Fruit fly (Drosophila melanogaster) whole organism, embryonic: ENCODE data around the gene CG4896.

Experiments used
- Atf3 ChIP-seq: fragments of 200-800 bp; sonication (Bioruptor generic); optimal IDR thresholded peaks from 3 replicates; lab custom pipeline; 2016; ENCODE audit warnings: missing biosample characterization, missing genetic modification characterization
- Atf6 ChIP-seq: fragments of 200-800 bp; sonication (Bioruptor generic); IDR thresholded peaks from 2 replicates; pipeline ENCODE4 v1.3.6; 2022; ENCODE audit warnings: missing biosample characterization, missing genetic modification characterization
- Bdp1 ChIP-seq: fragments of 200-800 bp; sonication (Bioruptor generic); optimal IDR thresholded peaks from 3 replicates; lab custom pipeline; 2016; ENCODE audit warnings: missing biosample characterization, missing genetic modification characterization
- CG10274 ChIP-seq: fragments of 200-800 bp; sonication (Bioruptor generic); optimal IDR thresholded peaks from 3 replicates; lab custom pipeline; 2017; ENCODE audit warnings: missing biosample characterization, mild to moderate bottlenecking, missing genetic modification characterization
- CG11560 ChIP-seq: fragments of 200-800 bp; sonication (Bioruptor generic); IDR thresholded peaks from 3 replicates; pipeline ENCODE4 v1.3.6; 2022; ENCODE audit warnings: missing biosample characterization, missing genetic modification characterization
- CG12104 ChIP-seq: fragments of 200-800 bp; sonication (Bioruptor generic); optimal IDR thresholded peaks from 3 replicates; lab custom pipeline; 2016; ENCODE audit warnings: missing biosample characterization, missing genetic modification characterization
- CG13287 ChIP-seq: fragments of 200-800 bp; sonication (Bioruptor generic); IDR thresholded peaks from 2 replicates; pipeline ENCODE4 v1.3.6; 2022; ENCODE audit warnings: missing biosample characterization, missing genetic modification characterization; ENCODE audit not compliant: partially characterized antibody
- CG14710 ChIP-seq: fragments of 200-800 bp; sonication (Bioruptor generic); optimal IDR thresholded peaks from 3 replicates; lab custom pipeline; 2019; ENCODE audit warnings: missing biosample characterization, mild to moderate bottlenecking, missing genetic modification characterization, moderate library complexity
- CG15011 ChIP-seq: fragments of 200-800 bp; sonication (Bioruptor generic); optimal IDR thresholded peaks from 3 replicates; lab custom pipeline; 2018; ENCODE audit warnings: missing biosample characterization, mild to moderate bottlenecking, missing genetic modification characterization
- CG1529 ChIP-seq: fragments of 200-800 bp; sonication (Bioruptor generic); optimal IDR thresholded peaks from 3 replicates; lab custom pipeline; 2018; ENCODE audit warnings: missing biosample characterization, missing genetic modification characterization
- CG16813 ChIP-seq: fragments of 200-800 bp; sonication (Bioruptor generic); IDR thresholded peaks from 3 replicates; pipeline ENCODE4 v1.3.6; 2022; ENCODE audit warnings: missing biosample characterization, missing genetic modification characterization; ENCODE audit not compliant: partially characterized antibody
- CG16863 ChIP-seq: fragments of 200-800 bp; sonication (Bioruptor generic); optimal IDR thresholded peaks from 3 replicates; lab custom pipeline; 2016; ENCODE audit warnings: missing biosample characterization, missing genetic modification characterization
- CG30431 ChIP-seq: fragments of 200-800 bp; sonication (Bioruptor generic); optimal IDR thresholded peaks from 2 replicates; lab custom pipeline; 2017; ENCODE audit warnings: missing biosample characterization, missing genetic modification characterization
- CG3281 ChIP-seq: fragments of 200-800 bp; sonication (Bioruptor generic); optimal IDR thresholded peaks from 3 replicates; lab custom pipeline; 2017; ENCODE audit warnings: missing biosample characterization, mild to moderate bottlenecking, missing genetic modification characterization
- CG4820 ChIP-seq: fragments of 200-800 bp; sonication (Bioruptor generic); optimal IDR thresholded peaks from 3 replicates; lab custom pipeline; 2016; ENCODE audit warnings: missing biosample characterization, missing genetic modification characterization
- CG5953 ChIP-seq: fragments of 200-800 bp; sonication (Bioruptor generic); IDR thresholded peaks from 2 replicates; pipeline ENCODE4 v1.3.6; 2022; ENCODE audit warnings: missing biosample characterization, missing genetic modification characterization
- CG6689 ChIP-seq: fragments of 200-800 bp; sonication (Bioruptor generic); IDR thresholded peaks from 2 replicates; pipeline ENCODE4 v1.3.6; 2022; ENCODE audit warnings: missing biosample characterization, missing genetic modification characterization
- CG6765 ChIP-seq: fragments of 200-800 bp; sonication (Bioruptor generic); optimal IDR thresholded peaks from 3 replicates; lab custom pipeline; 2017; ENCODE audit warnings: missing biosample characterization, mild to moderate bottlenecking, missing genetic modification characterization
- CG7745 ChIP-seq: fragments of 200-800 bp; sonication (Bioruptor generic); optimal IDR thresholded peaks from 2 replicates; lab custom pipeline; 2018; ENCODE audit warnings: missing biosample characterization, mild to moderate bottlenecking, missing genetic modification characterization, moderate library complexity
- CG7963 ChIP-seq: fragments of 200-800 bp; sonication (Bioruptor generic); IDR thresholded peaks from 3 replicates; pipeline ENCODE4 v1.3.6; 2022; ENCODE audit warnings: missing biosample characterization, missing genetic modification characterization; ENCODE audit not compliant: partially characterized antibody
- CG8089 ChIP-seq: fragments of 200-800 bp; sonication (Bioruptor generic); optimal IDR thresholded peaks from 3 replicates; lab custom pipeline; 2016; ENCODE audit warnings: missing biosample characterization, missing genetic modification characterization
- CG9797 ChIP-seq: fragments of 200-800 bp; sonication (Bioruptor generic); optimal IDR thresholded peaks from 3 replicates; lab custom pipeline; 2018; ENCODE audit warnings: missing biosample characterization, mild to moderate bottlenecking, missing genetic modification characterization
- CG9932 ChIP-seq: fragments of 200-800 bp; sonication (Bioruptor generic); IDR thresholded peaks from 2 replicates; pipeline ENCODE4 v1.3.6; 2022; ENCODE audit warnings: missing biosample characterization, missing genetic modification characterization
- Dek ChIP-seq: fragments of 200-800 bp; sonication (Bioruptor generic); optimal IDR thresholded peaks from 3 replicates; lab custom pipeline; 2019; ENCODE audit warnings: missing biosample characterization, mild to moderate bottlenecking, missing genetic modification characterization, moderate library complexity
- Dp ChIP-seq: fragments of 200-800 bp; sonication (Bioruptor generic); optimal IDR thresholded peaks from 2 replicates; lab custom pipeline; 2018; ENCODE audit warnings: missing biosample characterization, mild to moderate bottlenecking, missing genetic modification characterization, moderate library complexity
- Ets65A ChIP-seq: fragments of 200-800 bp; sonication (Bioruptor generic); peaks from one replicate; lab custom pipeline; 2016; ENCODE audit warnings: missing biosample characterization, missing genetic modification characterization
- HHEX ChIP-seq: fragments of 200-800 bp; sonication (Bioruptor generic); optimal IDR thresholded peaks from 3 replicates; lab custom pipeline; 2017; ENCODE audit warnings: missing biosample characterization, mild to moderate bottlenecking, missing genetic modification characterization, missing genetic modification reagents
- HLHmδ ChIP-seq: fragments of 200-800 bp; sonication (Bioruptor generic); optimal IDR thresholded peaks from 2 replicates; lab custom pipeline; 2018; ENCODE audit warnings: missing biosample characterization, mild to moderate bottlenecking, missing genetic modification characterization, moderate library complexity
- Hand ChIP-seq: fragments of 200-800 bp; sonication (Bioruptor generic); optimal IDR thresholded peaks from 2 replicates; lab custom pipeline; 2017; ENCODE audit warnings: mild to moderate bottlenecking, missing biosample characterization, missing genetic modification reagents, missing genetic modification characterization
- Lim3 ChIP-seq: fragments of 200-800 bp; sonication (Bioruptor generic); IDR thresholded peaks from 2 replicates; pipeline ENCODE4 v1.3.6; 2022; ENCODE audit warnings: missing biosample characterization, missing genetic modification characterization
- Neu2 ChIP-seq: fragments of 200-800 bp; sonication (Bioruptor generic); optimal IDR thresholded peaks from 3 replicates; lab custom pipeline; 2016; ENCODE audit warnings: missing biosample characterization, missing genetic modification characterization, borderline replicate concordance
- Spps ChIP-seq: fragments of 200-800 bp; sonication (Bioruptor generic); optimal IDR thresholded peaks from 2 replicates; lab custom pipeline; 2018; ENCODE audit warnings: missing biosample characterization, mild to moderate bottlenecking, missing genetic modification characterization
- Xrp1 ChIP-seq: fragments of 200-800 bp; sonication (Bioruptor generic); IDR thresholded peaks from 2 replicates; pipeline ENCODE4 v1.3.6; 2022; ENCODE audit warnings: missing biosample characterization, missing genetic modification characterization
- az2 ChIP-seq: fragments of 200-800 bp; sonication (Bioruptor generic); optimal IDR thresholded peaks from 3 replicates; lab custom pipeline; 2016; ENCODE audit warnings: missing biosample characterization, missing genetic modification characterization
- bab2 ChIP-seq: fragments of 200-800 bp; sonication (Bioruptor generic); optimal IDR thresholded peaks from 2 replicates; lab custom pipeline; 2016; ENCODE audit warnings: missing biosample characterization, missing genetic modification characterization
- bbx ChIP-seq: fragments of 200-800 bp; sonication (Bioruptor generic); IDR thresholded peaks from 2 replicates; pipeline ENCODE4 v1.3.6; 2022; ENCODE audit warnings: missing biosample characterization, missing genetic modification characterization; ENCODE audit not compliant: partially characterized antibody
- bcd ChIP-seq: fragments of 200-800 bp; sonication (Bioruptor generic); optimal IDR thresholded peaks from 2 replicates; lab custom pipeline; 2017; ENCODE audit warnings: missing biosample characterization, mild to moderate bottlenecking, missing genetic modification characterization
- caup ChIP-seq: fragments of 200-800 bp; sonication (Bioruptor generic); optimal IDR thresholded peaks from 3 replicates; lab custom pipeline; 2017; ENCODE audit warnings: missing biosample characterization, mild to moderate bottlenecking, missing genetic modification characterization, moderate library complexity; ENCODE audit not compliant: severe bottlenecking
- crp ChIP-seq, 2 experiments: fragments of 200-800 bp; sonication (Bioruptor generic); optimal IDR thresholded peaks; 2 replicates in 1 of 2; 3 replicates in 1 of 2; lab custom pipeline; 2017; ENCODE audit warnings: missing biosample characterization in 2 of 2, missing genetic modification characterization in 2 of 2, mild to moderate bottlenecking in 1 of 2, moderate library complexity in 1 of 2
- cwo ChIP-seq: fragments of 200-800 bp; sonication (Bioruptor generic); optimal IDR thresholded peaks from 3 replicates; lab custom pipeline; 2017; ENCODE audit warnings: missing biosample characterization, missing genetic modification characterization, mild to moderate bottlenecking, moderate library complexity, missing genetic modification reagents
- eve ChIP-seq, 2 experiments: fragments of >200 bp; optimal IDR thresholded peaks; 2 replicates each; lab custom pipeline; 2017; ENCODE audit warnings: missing biosample characterization in 2 of 2, missing genetic modification characterization in 2 of 2
- jing ChIP-seq: fragments of 200-800 bp; sonication (Bioruptor generic); optimal IDR thresholded peaks from 2 replicates; lab custom pipeline; 2018; ENCODE audit warnings: missing biosample characterization, mild to moderate bottlenecking, missing genetic modification characterization
- maf-S ChIP-seq: fragments of 200-800 bp; sonication (Bioruptor generic); optimal IDR thresholded peaks from 2 replicates; lab custom pipeline; 2016; ENCODE audit warnings: missing biosample characterization, missing genetic modification characterization
- mirr ChIP-seq: fragments of 200-800 bp; sonication (Bioruptor generic); optimal IDR thresholded peaks from 3 replicates; lab custom pipeline; 2018; ENCODE audit warnings: missing biosample characterization, mild to moderate bottlenecking, missing genetic modification characterization
- pzg ChIP-seq: fragments of 200-800 bp; sonication (Bioruptor generic); optimal IDR thresholded peaks from 3 replicates; lab custom pipeline; 2018; ENCODE audit warnings: missing biosample characterization, mild to moderate bottlenecking, missing genetic modification characterization, moderate library complexity
- repo ChIP-seq: fragments of 200-800 bp; sonication (Bioruptor generic); optimal IDR thresholded peaks from 2 replicates; lab custom pipeline; 2016; ENCODE audit warnings: missing biosample characterization, missing genetic modification characterization
- scrt ChIP-seq: fragments of 200-800 bp; sonication (Bioruptor generic); optimal IDR thresholded peaks from 2 replicates; lab custom pipeline; 2018; ENCODE audit warnings: missing biosample characterization, mild to moderate bottlenecking, missing genetic modification characterization, moderate library complexity
- sr ChIP-seq: fragments of 200-800 bp; sonication (Bioruptor generic); IDR thresholded peaks from 3 replicates; pipeline ENCODE4 v1.3.6; 2022; ENCODE audit warnings: missing biosample characterization, missing genetic modification characterization
- stc ChIP-seq: fragments of 200-800 bp; sonication (Bioruptor generic); IDR thresholded peaks from 2 replicates; pipeline ENCODE4 v1.3.6; 2022; ENCODE audit warnings: missing biosample characterization, missing genetic modification characterization
- ttk ChIP-seq: fragments of 200-800 bp; sonication (Bioruptor generic); IDR thresholded peaks from 2 replicates; pipeline ENCODE4 v2.1.2; 2022; ENCODE audit warnings: missing biosample characterization, missing genetic modification characterization
- usp ChIP-seq: fragments of >200 bp; optimal IDR thresholded peaks from 2 replicates; lab custom pipeline; 2017; ENCODE audit warnings: missing biosample characterization, missing genetic modification characterization
- yki ChIP-seq: fragments of >200 bp; optimal IDR thresholded peaks from 3 replicates; lab custom pipeline; 2018

The CG4896 gene

DNA sequence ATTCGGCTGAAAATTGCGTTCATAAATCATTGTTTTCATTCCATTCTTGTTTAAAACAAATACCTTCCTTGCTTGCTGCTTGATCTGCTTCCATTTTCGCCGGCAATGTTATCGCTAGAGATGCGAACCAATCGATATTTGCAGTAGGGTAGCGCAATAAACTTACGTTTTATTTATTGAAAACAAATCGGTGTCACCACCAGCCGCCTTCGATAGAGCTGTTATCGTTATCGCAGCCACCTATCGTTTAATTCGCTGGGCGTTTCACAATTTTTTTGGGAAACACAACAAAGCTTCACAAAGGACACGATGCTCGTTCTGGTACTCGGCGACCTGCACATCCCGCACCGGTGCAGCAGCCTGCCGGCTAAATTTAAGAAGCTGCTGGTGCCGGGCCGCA, 26.9 kb upstream of the CG4896 start, which contains the start of the genes Tfb4 and Vps29 (continued):
- no peak for TF ChIP-seq mirr (GFP tag; lab: Kevin White, UChicago)
- no peak for TF ChIP-seq eve (GFP tag; optimal IDR thresholded peaks at IDR 0.05; lab: Kevin White, UChicago)
- peak; percentile 65 for TF ChIP-seq Dp
- peak; percentile 54; the same call in 1 of the 2 replicates for TF ChIP-seq Atf6 (GFP tag; lab: Robert Waterston, UW)
- TF ChIP-seq CG3281 (GFP tag; lab: Kevin White, UChicago) = no peak
- no peak for TF ChIP-seq usp
- TF ChIP-seq crp (GFP tag; optimal IDR thresholded peaks at IDR 0.05; lab: Kevin White, UChicago) = peak in 1 of 2 experiments; percentile 61
- TF ChIP-seq stc (GFP tag; lab: Robert Waterston, UW) = no peak
- no peak for TF ChIP-seq cwo (GFP tag; lab: Kevin White, UChicago)
- peak; percentile 94 for TF ChIP-seq Ets65A (GFP tag; lab: Kevin White, UChicago)
- no peak for TF ChIP-seq CG5953 (GFP tag; lab: Robert Waterston, UW)
- peak; percentile 75 for TF ChIP-seq CG6689 (GFP tag; lab: Robert Waterston, UW)
- TF ChIP-seq CG9797 = peak; percentile 7
- TF ChIP-seq Xrp1 (GFP tag; lab: Robert Waterston, UW) = peak; percentile 64
- no peak for TF ChIP-seq Hand
- TF ChIP-seq CG4820 (GFP tag; lab: Kevin White, UChicago) = peak; percentile 21
- no peak for TF ChIP-seq CG7745 (tag; lab: Kevin White, UChicago)
- peak; percentile 87 for TF ChIP-seq CG9932 (GFP tag; lab: Robert Waterston, UW)
- no peak for TF ChIP-seq ttk (GFP tag; lab: Robert Waterston, UW)
- TF ChIP-seq CG8089 = no peak
- no peak for TF ChIP-seq CG30431
- no peak for TF ChIP-seq bcd (GFP tag; lab: Kevin White, UChicago)
- TF ChIP-seq CG1529 (GFP tag; lab: Kevin White, UChicago) = no peak
- TF ChIP-seq maf-S (GFP tag; lab: Kevin White, UChicago) = peak; percentile 31
- TF ChIP-seq bab2 (GFP tag; lab: Kevin White, UChicago) = peak; percentile 64
- TF ChIP-seq HLHmδ (GFP tag; lab: Kevin White, UChicago) = no peak
- TF ChIP-seq HHEX = no peak
- TF ChIP-seq Bdp1 (GFP tag; lab: Kevin White, UChicago) = no peak
- TF ChIP-seq CG13287 (GFP tag; lab: Robert Waterston, UW) = peak; percentile 95
- no peak for TF ChIP-seq CG11560 (tag; lab: Robert Waterston, UW)
- TF ChIP-seq caup (GFP tag; lab: Kevin White, UChicago) = no peak
- TF ChIP-seq repo (GFP tag; lab: Kevin White, UChicago) = peak; percentile 1
- TF ChIP-seq CG6765 (GFP tag; lab: Kevin White, UChicago) = no peak
- no peak for TF ChIP-seq Spps (tag; lab: Kevin White, UChicago)
- no peak for TF ChIP-seq scrt (GFP tag; lab: Kevin White, UChicago)
- TF ChIP-seq pzg (GFP tag; lab: Kevin White, UChicago) = peak; percentile 70
- no peak for TF ChIP-seq jing (GFP tag; lab: Kevin White, UChicago)
- TF ChIP-seq CG10274 = no peak
- no peak for TF ChIP-seq Atf3
- TF ChIP-seq CG16863 (GFP tag; lab: Kevin White, UChicago) = peak; percentile 12
- TF ChIP-seq sr = no peak
- peak; percentile 26 for TF ChIP-seq az2 (GFP tag; lab: Kevin White, UChicago)
- peak; percentile 52 for TF ChIP-seq CG14710 (tag; lab: Kevin White, UChicago)
- no peak for TF ChIP-seq Dek (tag; lab: Kevin White, UChicago)
- TF ChIP-seq Lim3 (GFP tag; lab: Robert Waterston, UW) = no peak
- TF ChIP-seq CG12104 (GFP tag; lab: Kevin White, UChicago) = no peak
- TF ChIP-seq Neu2 (GFP tag; lab: Kevin White, UChicago) = no peak
- TF ChIP-seq bbx (GFP tag; lab: Robert Waterston, UW) = peak; percentile 97
- peak; percentile 96 for TF ChIP-seq CG7963 (GFP tag; lab: Robert Waterston, UW)
- TF ChIP-seq yki (lab: Kevin White, UChicago) = no peak
- no peak for TF ChIP-seq CG15011 (GFP tag; lab: Kevin White, UChicago)
- TF ChIP-seq CG16813 (GFP tag; lab: Robert Waterston, UW) = peak; percentile 90
